Fruit fly (Drosophila melanogaster) whole organism, embryonic: ENCODE data around the gene alphaTub84D.

Source experiments
- Aef1 ChIP-seq: fragments of 200-800 bp; sonication (Bioruptor generic); IDR thresholded peaks from 3 replicates; pipeline ENCODE4 v1.3.6; 2022; ENCODE audit warnings: missing biosample characterization, missing genetic modification characterization
- C15 ChIP-seq: fragments of 200-800 bp; sonication (Bioruptor generic); IDR thresholded peaks from 3 replicates; pipeline ENCODE4 v1.3.6; 2022; ENCODE audit warnings: missing biosample characterization, missing genetic modification characterization
- CG10543 ChIP-seq: fragments of 200-800 bp; sonication (Bioruptor generic); optimal IDR thresholded peaks from 3 replicates; lab custom pipeline; 2017; ENCODE audit warnings: missing biosample characterization, mild to moderate bottlenecking, missing genetic modification characterization, moderate library complexity
- CG12104 ChIP-seq: fragments of 200-800 bp; sonication (Bioruptor generic); optimal IDR thresholded peaks from 3 replicates; lab custom pipeline; 2016; ENCODE audit warnings: missing biosample characterization, missing genetic modification characterization
- CG14014 ChIP-seq: fragments of 200-800 bp; sonication (Bioruptor generic); IDR thresholded peaks from 2 replicates; pipeline ENCODE4 v1.3.6; 2022; ENCODE audit warnings: missing biosample characterization, missing genetic modification characterization
- CG14667 ChIP-seq: fragments of 200-800 bp; sonication (Bioruptor generic); IDR thresholded peaks from 2 replicates; pipeline ENCODE4 v1.3.6; 2022; ENCODE audit warnings: missing biosample characterization, missing genetic modification characterization
- CG18599 ChIP-seq: fragments of 200-800 bp; sonication (Bioruptor generic); optimal IDR thresholded peaks from 3 replicates; lab custom pipeline; 2017; ENCODE audit warnings: missing biosample characterization, missing genetic modification characterization, mild to moderate bottlenecking, moderate library complexity, missing genetic modification reagents
- CG18619 ChIP-seq: fragments of 200-800 bp; sonication (Bioruptor generic); optimal IDR thresholded peaks from 3 replicates; lab custom pipeline; 2017; ENCODE audit warnings: missing biosample characterization, mild to moderate bottlenecking, missing genetic modification characterization
- CG2712 ChIP-seq: fragments of 200-800 bp; optimal IDR thresholded peaks from 3 replicates; lab custom pipeline; 2019; ENCODE audit warnings: missing biosample characterization, mild to moderate bottlenecking, missing genetic modification characterization, moderate library complexity
- CG2875 ChIP-seq: fragments of 200-800 bp; sonication (Bioruptor generic); optimal IDR thresholded peaks from 2 replicates; lab custom pipeline; 2017; ENCODE audit warnings: missing biosample characterization, mild to moderate bottlenecking, missing genetic modification characterization, missing genetic modification reagents
- CG31388 ChIP-seq: fragments of 200-800 bp; sonication (Bioruptor generic); optimal IDR thresholded peaks from 2 replicates; lab custom pipeline; 2016; ENCODE audit warnings: missing biosample characterization, missing genetic modification characterization
- CG3163 ChIP-seq: fragments of 200-800 bp; sonication (Bioruptor generic); optimal IDR thresholded peaks from 3 replicates; lab custom pipeline; 2016; ENCODE audit warnings: missing biosample characterization, missing genetic modification characterization
- CG33557 ChIP-seq: fragments of 200-800 bp; sonication (Bioruptor generic); optimal IDR thresholded peaks from 2 replicates; lab custom pipeline; 2019; ENCODE audit warnings: missing biosample characterization, mild to moderate bottlenecking, missing genetic modification characterization, moderate library complexity
- CG34376 ChIP-seq: fragments of 200-800 bp; sonication (Bioruptor generic); optimal IDR thresholded peaks from 2 replicates; lab custom pipeline; 2018; ENCODE audit warnings: missing biosample characterization, mild to moderate bottlenecking, missing genetic modification characterization
- CG4730 ChIP-seq: fragments of 200-800 bp; sonication (Bioruptor generic); IDR thresholded peaks from 2 replicates; pipeline ENCODE4 v1.3.6; 2022; ENCODE audit warnings: missing biosample characterization, missing genetic modification characterization
- CG6272 ChIP-seq: fragments of 200-800 bp; sonication (Bioruptor generic); IDR thresholded peaks from 2 replicates; pipeline ENCODE4 v1.3.6; 2022; ENCODE audit warnings: missing biosample characterization, missing genetic modification characterization
- CG7372 ChIP-seq: fragments of 200-800 bp; sonication (Bioruptor generic); IDR thresholded peaks from 2 replicates; pipeline ENCODE4 v1.3.6; 2022; ENCODE audit warnings: missing biosample characterization, missing genetic modification characterization
- CG7556 ChIP-seq: fragments of 200-800 bp; sonication (Bioruptor generic); optimal IDR thresholded peaks from 2 replicates; lab custom pipeline; 2017; ENCODE audit warnings: missing biosample characterization, mild to moderate bottlenecking, missing genetic modification characterization
- CG7839 ChIP-seq: fragments of 200-800 bp; sonication (Bioruptor generic); optimal IDR thresholded peaks from 3 replicates; lab custom pipeline; 2018; ENCODE audit warnings: missing biosample characterization, mild to moderate bottlenecking, missing genetic modification characterization, moderate library complexity
- Dip2 ChIP-seq: fragments of 200-800 bp; sonication (Bioruptor generic); IDR thresholded peaks from 2 replicates; pipeline ENCODE4 v1.3.6; 2022; ENCODE audit warnings: missing biosample characterization, missing genetic modification characterization
- Dp ChIP-seq: fragments of 200-800 bp; sonication (Bioruptor generic); optimal IDR thresholded peaks from 2 replicates; lab custom pipeline; 2018; ENCODE audit warnings: missing biosample characterization, mild to moderate bottlenecking, missing genetic modification characterization, moderate library complexity
- Eip74EF ChIP-seq, 2 experiments: fragments of 200-800 bp in 1 of 2; fragments of >200 bp in 1 of 2; sonication (Bioruptor generic) in 1 of 2; optimal IDR thresholded peaks; 2 replicates each; lab custom pipeline; 2017 to 2019; ENCODE audit warnings: missing biosample characterization in 2 of 2, missing genetic modification characterization in 2 of 2, mild to moderate bottlenecking in 1 of 2, moderate library complexity in 1 of 2
- Ets65A ChIP-seq: fragments of 200-800 bp; sonication (Bioruptor generic); peaks from one replicate; lab custom pipeline; 2016; ENCODE audit warnings: missing biosample characterization, missing genetic modification characterization
- Hmr ChIP-seq: fragments of 200-800 bp; sonication (Bioruptor generic); optimal IDR thresholded peaks from 3 replicates; lab custom pipeline; 2017; ENCODE audit warnings: mild to moderate bottlenecking, missing biosample characterization, missing genetic modification reagents, missing genetic modification characterization
- Hmx ChIP-seq: fragments of 200-800 bp; sonication (Bioruptor generic); optimal IDR thresholded peaks from 2 replicates; lab custom pipeline; 2016; ENCODE audit warnings: missing biosample characterization, missing genetic modification characterization
- Max ChIP-seq: fragments of 200-800 bp; sonication (Bioruptor generic); optimal IDR thresholded peaks from 2 replicates; lab custom pipeline; 2016; ENCODE audit warnings: missing biosample characterization, mild to moderate bottlenecking, missing genetic modification characterization
- NFAT ChIP-seq: fragments of 200-800 bp; sonication (Bioruptor generic); IDR thresholded peaks from 2 replicates; pipeline ENCODE4 v1.3.6; 2022; ENCODE audit warnings: missing biosample characterization, missing genetic modification characterization
- Neu2 ChIP-seq: fragments of 200-800 bp; sonication (Bioruptor generic); optimal IDR thresholded peaks from 3 replicates; lab custom pipeline; 2016; ENCODE audit warnings: missing biosample characterization, missing genetic modification characterization, borderline replicate concordance
- Pdp1 ChIP-seq, 2 experiments: fragments of 200-800 bp; sonication (Bioruptor generic); optimal IDR thresholded peaks; 3 replicates each; lab custom pipeline; 2016; ENCODE audit warnings: missing biosample characterization in 2 of 2, missing genetic modification characterization in 2 of 2, mild to moderate bottlenecking in 1 of 2, moderate library complexity in 1 of 2
- Rfx ChIP-seq: fragments of 200-800 bp; sonication (Bioruptor generic); IDR thresholded peaks from 2 replicates; pipeline ENCODE4 v1.3.6; 2022; ENCODE audit warnings: missing biosample characterization, missing genetic modification characterization
- Six4 ChIP-seq: fragments of 200-800 bp; sonication (Bioruptor generic); optimal IDR thresholded peaks from 2 replicates; lab custom pipeline; 2016; ENCODE audit warnings: missing biosample characterization, missing genetic modification characterization
- abd-A ChIP-seq: fragments of 200-800 bp; sonication (Bioruptor generic); optimal IDR thresholded peaks from 3 replicates; lab custom pipeline; 2019; ENCODE audit warnings: missing biosample characterization, mild to moderate bottlenecking, missing genetic modification characterization, moderate library complexity
- bowl ChIP-seq: fragments of 200-800 bp; sonication (Bioruptor generic); IDR thresholded peaks from 2 replicates; pipeline ENCODE4 v1.3.6; 2022; ENCODE audit warnings: missing biosample characterization, missing genetic modification characterization
- caup ChIP-seq: fragments of 200-800 bp; sonication (Bioruptor generic); optimal IDR thresholded peaks from 3 replicates; lab custom pipeline; 2017; ENCODE audit warnings: missing biosample characterization, mild to moderate bottlenecking, missing genetic modification characterization, moderate library complexity; ENCODE audit not compliant: severe bottlenecking
- crp ChIP-seq, 2 experiments: fragments of 200-800 bp; sonication (Bioruptor generic); optimal IDR thresholded peaks; 2 replicates in 1 of 2; 3 replicates in 1 of 2; lab custom pipeline; 2017; ENCODE audit warnings: missing biosample characterization in 2 of 2, missing genetic modification characterization in 2 of 2, mild to moderate bottlenecking in 1 of 2, moderate library complexity in 1 of 2
- da ChIP-seq: fragments of 200-800 bp; sonication (Bioruptor generic); optimal IDR thresholded peaks from 2 replicates; lab custom pipeline; 2016; ENCODE audit warnings: missing biosample characterization, missing genetic modification characterization
- ems ChIP-seq: fragments of 200-800 bp; sonication (Bioruptor generic); optimal IDR thresholded peaks from 3 replicates; lab custom pipeline; 2016; ENCODE audit warnings: missing biosample characterization, missing genetic modification characterization
- fru ChIP-seq: fragments of >200 bp; optimal IDR thresholded peaks from 2 replicates; lab custom pipeline; 2017
- fu2 ChIP-seq: fragments of 200-800 bp; sonication (Bioruptor generic); optimal IDR thresholded peaks from 2 replicates; lab custom pipeline; 2016; ENCODE audit warnings: missing biosample characterization, missing genetic modification characterization
- gro ChIP-seq: fragments of 200-800 bp; sonication (Bioruptor generic); optimal IDR thresholded peaks from 2 replicates; lab custom pipeline; 2016; ENCODE audit warnings: missing biosample characterization, missing genetic modification characterization
- ham ChIP-seq: fragments of 200-800 bp; sonication (Bioruptor generic); IDR thresholded peaks from 2 replicates; pipeline ENCODE4 v1.3.6; 2022; ENCODE audit warnings: missing biosample characterization, missing genetic modification characterization
- lbe ChIP-seq: fragments of 200-800 bp; sonication (Bioruptor generic); optimal IDR thresholded peaks from 2 replicates; lab custom pipeline; 2016; ENCODE audit warnings: missing biosample characterization, mild to moderate bottlenecking, missing genetic modification characterization
- mam ChIP-seq: fragments of 200-800 bp; sonication (Bioruptor generic); optimal IDR thresholded peaks from 3 replicates; lab custom pipeline; 2016; ENCODE audit warnings: missing biosample characterization, missing genetic modification characterization
- oc ChIP-seq: fragments of 200-800 bp; sonication (Bioruptor generic); optimal IDR thresholded peaks from 2 replicates; lab custom pipeline; 2018; ENCODE audit warnings: missing biosample characterization, mild to moderate bottlenecking, missing genetic modification characterization, moderate library complexity
- pb ChIP-seq: fragments of 200-800 bp; sonication (Bioruptor generic); optimal IDR thresholded peaks from 3 replicates; lab custom pipeline; 2016; ENCODE audit warnings: missing biosample characterization, missing genetic modification characterization
- pita ChIP-seq: fragments of 200-800 bp; sonication (Bioruptor generic); optimal IDR thresholded peaks from 2 replicates; lab custom pipeline; 2017; ENCODE audit warnings: missing biosample characterization, mild to moderate bottlenecking, missing genetic modification characterization
- so ChIP-seq: fragments of 200-800 bp; sonication (Bioruptor generic); IDR thresholded peaks from 3 replicates; pipeline ENCODE4 v1.3.6; 2022; ENCODE audit warnings: missing biosample characterization, missing genetic modification characterization
- sob ChIP-seq: fragments of 200-800 bp; sonication (Bioruptor generic); IDR thresholded peaks from 2 replicates; pipeline ENCODE4 v1.3.6; 2022; ENCODE audit warnings: missing biosample characterization, missing genetic modification characterization
- stwl ChIP-seq: fragments of 200-800 bp; sonication (Bioruptor generic); optimal IDR thresholded peaks from 3 replicates; lab custom pipeline; 2018; ENCODE audit warnings: missing biosample characterization, mild to moderate bottlenecking, missing genetic modification characterization, moderate library complexity
- tin ChIP-seq: fragments of 200-800 bp; sonication (Bioruptor generic); optimal IDR thresholded peaks from 3 replicates; lab custom pipeline; 2016; ENCODE audit warnings: missing biosample characterization, missing genetic modification characterization

Gene alphaTub84D

DNA sequence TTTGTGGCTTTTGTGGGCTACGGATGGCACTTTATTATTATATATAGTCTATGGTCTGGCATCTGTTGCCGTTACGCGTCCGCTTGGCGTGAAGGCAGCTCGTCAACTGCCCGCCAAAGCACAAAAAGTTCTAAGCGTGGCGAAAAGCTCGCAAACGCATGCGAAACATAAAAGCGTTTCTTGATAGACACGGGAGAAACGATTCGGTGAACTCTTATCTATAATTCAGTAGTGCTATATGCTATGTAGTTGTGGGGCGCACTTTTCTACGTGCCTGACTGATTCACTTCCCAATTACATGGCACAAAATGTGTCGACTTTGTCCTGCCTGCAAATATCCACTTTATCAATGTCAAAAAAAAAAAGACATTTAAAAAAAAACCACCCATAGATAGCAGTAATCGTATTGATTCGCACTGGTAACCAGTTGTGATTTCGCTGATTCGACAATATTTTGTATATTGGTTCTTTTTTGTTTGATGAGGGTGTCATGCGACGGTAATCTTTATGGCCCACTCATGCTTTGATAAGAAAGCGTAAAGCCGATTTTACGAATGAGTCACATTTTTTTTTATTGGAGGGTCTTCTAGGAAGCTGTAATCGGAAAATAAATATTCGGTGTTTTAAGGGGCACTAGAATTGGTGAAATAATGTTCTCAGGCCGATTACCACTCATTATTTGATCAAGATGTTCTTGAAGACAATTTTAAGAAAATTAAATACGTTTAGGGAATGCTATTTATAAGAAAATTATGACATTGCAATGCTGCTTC is 25.4 kb upstream of the alphaTub84D start, which contains the start of gene alpha-Est9 (continued):
- TF ChIP-seq CG10543 (GFP tag; lab: Kevin White, UChicago): peak; percentile 47
- no peak for TF ChIP-seq CG7556
- no peak for TF ChIP-seq CG7372 (GFP tag; lab: Robert Waterston, UW)
- no peak for TF ChIP-seq crp (GFP tag; optimal IDR thresholded peaks at IDR 0.05; lab: Kevin White, UChicago)
- no peak for TF ChIP-seq da (GFP tag; lab: Kevin White, UChicago)
- no peak for TF ChIP-seq CG18619 (GFP tag; lab: Kevin White, UChicago)
- TF ChIP-seq CG31388 (GFP tag; lab: Kevin White, UChicago): no peak
- TF ChIP-seq CG2875 (GFP tag; lab: Kevin White, UChicago): no peak
- TF ChIP-seq Hmr: peak; percentile 52
- no peak for TF ChIP-seq Max (GFP tag; lab: Kevin White, UChicago)
- no peak for TF ChIP-seq ems (GFP tag; lab: Kevin White, UChicago)
- TF ChIP-seq so (GFP tag; lab: Robert Waterston, UW): 0 out of 3 replicates have a peak, but pooled peaks have one; percentile 16
- peak; percentile 18 for TF ChIP-seq caup (GFP tag; lab: Kevin White, UChicago)
- no peak for TF ChIP-seq oc
- TF ChIP-seq Rfx (GFP tag; lab: Robert Waterston, UW): peak; percentile 50; the same call in 1 of the 2 replicates
- TF ChIP-seq tin (GFP tag; lab: Kevin White, UChicago): no peak
- TF ChIP-seq CG33557 (GFP tag; lab: Kevin White, UChicago): no peak
- TF ChIP-seq C15: no peak
- no peak for TF ChIP-seq Neu2 (GFP tag; lab: Kevin White, UChicago)
- TF ChIP-seq gro (GFP tag; lab: Kevin White, UChicago): peak; percentile 23
- TF ChIP-seq CG14667 (GFP tag; lab: Robert Waterston, UW): no peak
- peak; percentile 50 for TF ChIP-seq abd-A (tag; lab: Kevin White, UChicago)
- TF ChIP-seq Eip74EF (GFP tag; optimal IDR thresholded peaks at IDR 0.05; lab: Kevin White, UChicago): no peak
- peak; percentile 93 for TF ChIP-seq CG34376 (GFP tag; lab: Kevin White, UChicago)
- TF ChIP-seq Pdp1 (GFP tag; optimal IDR thresholded peaks at IDR 0.05; lab: Kevin White, UChicago): peak in 1 of 2 experiments; percentile 38
- TF ChIP-seq CG7839: no peak
- TF ChIP-seq CG6272 (GFP tag; lab: Robert Waterston, UW): no peak
- TF ChIP-seq bowl (GFP tag; lab: Robert Waterston, UW): no peak
- TF ChIP-seq pb: no peak
- TF ChIP-seq Aef1 (GFP tag; lab: Robert Waterston, UW): no peak
- TF ChIP-seq stwl: no peak
- TF ChIP-seq sob (GFP tag; lab: Robert Waterston, UW): peak; percentile 55; the same call in 1 of the 2 replicates
- no peak for TF ChIP-seq fru (lab: Kevin White, UChicago)
- TF ChIP-seq CG14014 (GFP tag; lab: Robert Waterston, UW): 0 out of 2 replicates have a peak, but pooled peaks have one; percentile 31
- peak; percentile 30 for TF ChIP-seq CG18599 (GFP tag; lab: Kevin White, UChicago)
- TF ChIP-seq NFAT (GFP tag; lab: Robert Waterston, UW): peak; percentile 45; the same call in 1 of the 2 replicates
- no peak for TF ChIP-seq fu2 (GFP tag; lab: Kevin White, UChicago)
- TF ChIP-seq pita (GFP tag; lab: Kevin White, UChicago): no peak
- no peak for TF ChIP-seq CG3163 (GFP tag; lab: Kevin White, UChicago)
- no peak for TF ChIP-seq CG2712 (tag; lab: Kevin White, UChicago)
- no peak for TF ChIP-seq mam (GFP tag; lab: Kevin White, UChicago)
- no peak for TF ChIP-seq Dip2
- TF ChIP-seq CG4730 (GFP tag; lab: Robert Waterston, UW): no peak
- no peak for TF ChIP-seq CG12104 (GFP tag; lab: Kevin White, UChicago)
- no peak for TF ChIP-seq Hmx
- TF ChIP-seq ham (GFP tag; lab: Robert Waterston, UW): no peak
- TF ChIP-seq Six4 (GFP tag; lab: Kevin White, UChicago): no peak
- TF ChIP-seq Dp (GFP tag; lab: Kevin White, UChicago): no peak
- TF ChIP-seq lbe (GFP tag; lab: Kevin White, UChicago): peak; percentile 25
- no peak for TF ChIP-seq Ets65A (GFP tag; lab: Kevin White, UChicago)
